Worm (Caenorhabditis elegans): ENCODE data around the gene twk-13.
A peak's percentile ranks its signal among the peaks of the same experiment; 100 is the strongest.

The twk-13 gene

ce11 chrV:12314413-12314812 is 23.4 kb downstream of the twk-13 start:
- TF ChIP-seq lin-13 (tag; optimal IDR thresholded peaks at IDR 0.05) (no peak), unc-62 (GFP tag; optimal IDR thresholded peaks at IDR 0.05) (peak; percentile 18), flh-1 (GFP tag; optimal IDR thresholded peaks at IDR 0.05) (no peak), M03D4.4 (tag; optimal IDR thresholded peaks at IDR 0.05) (no peak), sptf-1 (tag; optimal IDR thresholded peaks at IDR 0.05) (no peak), ces-1 (GFP tag; optimal IDR thresholded peaks at IDR 0.05) (peak; percentile 84), hlh-1 (tag; optimal IDR thresholded peaks at IDR 0.05) (peak; percentile 15)

- TF ChIP-seq drap-1 (GFP tag; optimal IDR thresholded peaks at IDR 0.05) (no peak), elt-1 (tag; optimal IDR thresholded peaks at IDR 0.05; ENCODE audit: borderline replicate concordance, insufficient read depth) (no peak), ces-1 (GFP tag; optimal IDR thresholded peaks at IDR 0.05) (no peak), unc-120 (tag; optimal IDR thresholded peaks at IDR 0.05; ENCODE audit: poor library complexity, severe bottlenecking) (no peak), lin-32 (GFP tag; optimal IDR thresholded peaks at IDR 0.05) (no peak), nhr-76 (tag; optimal IDR thresholded peaks at IDR 0.05) (no peak), ham-2 (GFP tag; optimal IDR thresholded peaks at IDR 0.05) (no peak), ceh-83 (GFP tag; optimal IDR thresholded peaks at IDR 0.05) (no peak), unc-39 (tag; optimal IDR thresholded peaks at IDR 0.05) (no peak), zip-8 (tag; optimal IDR thresholded peaks at IDR 0.05) (no peak), flh-1 (GFP tag; optimal IDR thresholded peaks at IDR 0.05) (no peak), M03D4.4 (tag; optimal IDR thresholded peaks at IDR 0.05) (no peak)
Observed at ce11 chrV:12310256-12310655, 27.5 kb downstream of the twk-13 start, which contains the start of gene hpo-30. hpo-30 (minus strand) TSS chrV:12310356.

- TF ChIP-seq ces-1 (GFP tag; optimal IDR thresholded peaks at IDR 0.05) (no peak), sem-2 (GFP tag; optimal IDR thresholded peaks at IDR 0.05) (no peak), drap-1 (GFP tag; optimal IDR thresholded peaks at IDR 0.05) (no peak), ztf-11 (tag; optimal IDR thresholded peaks at IDR 0.05) (no peak), M03D4.4 (tag; optimal IDR thresholded peaks at IDR 0.05) (no peak)
Observed at ce11 chrV:12307011-12307540, 30.7 kb downstream of the twk-13 start, which contains the start of gene srg-45. srg-45 (plus strand) TSS chrV:12307490.

- TF ChIP-seq pha-4 (tag; optimal IDR thresholded peaks at IDR 0.05) = no peak
- no peak for TF ChIP-seq lsy-2 (tag; optimal IDR thresholded peaks at IDR 0.05)
- no peak for TF ChIP-seq hlh-1 (tag; optimal IDR thresholded peaks at IDR 0.05)
- no peak for TF ChIP-seq ces-1 (GFP tag; optimal IDR thresholded peaks at IDR 0.05)
- no peak for TF ChIP-seq nhr-76 (tag; optimal IDR thresholded peaks at IDR 0.05)
- no peak for TF ChIP-seq elt-1 (tag; optimal IDR thresholded peaks at IDR 0.05; ENCODE audit: borderline replicate concordance, insufficient read depth)
- TF ChIP-seq bed-3 (GFP tag; optimal IDR thresholded peaks at IDR 0.05) = no peak
- no peak for TF ChIP-seq cnd-1 (tag; optimal IDR thresholded peaks at IDR 0.05)
- TF ChIP-seq zip-8 (tag; optimal IDR thresholded peaks at IDR 0.05) = no peak
- TF ChIP-seq nhr-237 (tag; optimal IDR thresholded peaks at IDR 0.05) = no peak
- no peak for TF ChIP-seq ztf-11 (tag; optimal IDR thresholded peaks at IDR 0.05)
- no peak for TF ChIP-seq nhr-28 (tag; optimal IDR thresholded peaks at IDR 0.05)
- TF ChIP-seq nhr-2 (tag; optimal IDR thresholded peaks at IDR 0.05) = no peak
- TF ChIP-seq ceh-83 (GFP tag; optimal IDR thresholded peaks at IDR 0.05) = no peak
- no peak for TF ChIP-seq snpc-4 (tag; optimal IDR thresholded peaks at IDR 0.05)
Observed at ce11 chrV:12305677-12306076, 32.1 kb downstream of the twk-13 start.

- TF ChIP-seq unc-39 (tag; optimal IDR thresholded peaks at IDR 0.05) (peak; percentile 92), ceh-39 (tag; optimal IDR thresholded peaks at IDR 0.05) (peak; percentile 84), sem-2 (GFP tag; optimal IDR thresholded peaks at IDR 0.05) (peak; percentile 99), zip-8 (tag; optimal IDR thresholded peaks at IDR 0.05) (peak; percentile 7), ces-1 (GFP tag; optimal IDR thresholded peaks at IDR 0.05) (peak; percentile 68), mep-1 (tag; optimal IDR thresholded peaks at IDR 0.05) (peak; percentile 79), cnd-1 (tag; optimal IDR thresholded peaks at IDR 0.05) (peak; percentile 99), sptf-1 (tag; optimal IDR thresholded peaks at IDR 0.05) (peak; percentile 100), lin-32 (GFP tag; optimal IDR thresholded peaks at IDR 0.05) (peak; percentile 100), nhr-12 (tag; optimal IDR thresholded peaks at IDR 0.05) (peak; percentile 80), blmp-1 (tag; optimal IDR thresholded peaks at IDR 0.05) (peak; percentile 68), lin-13 (tag; optimal IDR thresholded peaks at IDR 0.05) (peak; percentile 92), mab-5 (tag; optimal IDR thresholded peaks at IDR 0.05) (peak; percentile 75), bed-3 (GFP tag; optimal IDR thresholded peaks at IDR 0.05) (peak; percentile 99), unc-120 (tag; optimal IDR thresholded peaks at IDR 0.05; ENCODE audit: poor library complexity, severe bottlenecking) (peak; percentile 100), elt-3 (tag; optimal IDR thresholded peaks at IDR 0.05) (peak; percentile 82), ham-2 (GFP tag; optimal IDR thresholded peaks at IDR 0.05) (peak; percentile 99), nhr-28 (tag; optimal IDR thresholded peaks at IDR 0.05) (peak; percentile 97), unc-62 (GFP tag; optimal IDR thresholded peaks at IDR 0.05) (peak; percentile 96), pha-4 (tag; optimal IDR thresholded peaks at IDR 0.05) (peak; percentile 85), tbx-8 (GFP tag; optimal IDR thresholded peaks at IDR 0.05) (peak; percentile 100), M03D4.4 (tag; optimal IDR thresholded peaks at IDR 0.05) (peak; percentile 99), lsy-2 (tag; optimal IDR thresholded peaks at IDR 0.05) (peak; percentile 79), mls-2 (tag; optimal IDR thresholded peaks at IDR 0.05) (peak; percentile 100), elt-1 (tag; optimal IDR thresholded peaks at IDR 0.05; ENCODE audit: borderline replicate concordance, insufficient read depth) (peak; percentile 82), nhr-237 (tag; optimal IDR thresholded peaks at IDR 0.05) (peak; percentile 60), ceh-83 (GFP tag; optimal IDR thresholded peaks at IDR 0.05) (peak; percentile 100), nhr-2 (tag; optimal IDR thresholded peaks at IDR 0.05) (peak; percentile 14), flh-1 (GFP tag; optimal IDR thresholded peaks at IDR 0.05) (peak; percentile 99), nhr-76 (tag; optimal IDR thresholded peaks at IDR 0.05) (peak; percentile 83), drap-1 (GFP tag; optimal IDR thresholded peaks at IDR 0.05) (peak; percentile 100), hlh-1 (tag; optimal IDR thresholded peaks at IDR 0.05) (peak; percentile 83), ceh-43 (GFP tag; optimal IDR thresholded peaks at IDR 0.05) (peak; percentile 99), snpc-4 (tag; optimal IDR thresholded peaks at IDR 0.05) (no peak)
Observed at ce11 chrV:12303453-12304077, 34.2 kb downstream of the twk-13 start.

All from whole organism, mixed stage, embryonic.